Fruit fly (Drosophila melanogaster): ENCODE results near the gene Arl1.
A peak's percentile ranks its signal among the peaks of the same experiment; 100 is the strongest.

Gene Arl1

DNA sequence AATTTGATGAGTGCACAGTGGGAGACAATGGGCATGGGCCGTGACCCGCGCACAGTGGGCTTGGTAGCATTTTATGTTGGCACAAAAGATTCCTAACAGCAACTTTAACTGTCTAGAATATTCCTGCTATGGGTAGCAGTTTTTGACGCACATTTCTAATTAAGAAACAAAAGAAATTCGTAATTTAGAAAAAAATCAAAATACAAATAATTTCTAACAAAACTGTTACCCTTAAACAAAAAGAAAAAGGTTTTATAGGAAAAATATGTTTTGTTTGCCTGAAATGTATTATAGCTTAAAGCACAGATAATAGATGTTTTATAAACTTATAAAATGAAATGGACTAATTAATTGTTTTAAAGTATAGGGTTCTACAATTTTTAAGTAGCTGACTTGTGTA, 34.0 kb downstream of the Arl1 start (continued):
- TF ChIP-seq CG31441 (GFP tag; IDR thresholded peaks at IDR 0.05): 0 out of 2 replicates have a peak, but pooled peaks have one; percentile 16
- TF ChIP-seq corto (GFP tag; optimal IDR thresholded peaks at IDR 0.05): no peak
- TF ChIP-seq phol (tag; optimal IDR thresholded peaks at IDR 0.05): peak; percentile 26
- no peak for TF ChIP-seq D19B (GFP tag; optimal IDR thresholded peaks at IDR 0.05)
- peak; percentile 14 for TF ChIP-seq CG15696 (tag; optimal IDR thresholded peaks at IDR 0.05)
- TF ChIP-seq CG14710 (tag; optimal IDR thresholded peaks at IDR 0.05): peak; percentile 60
- no peak for TF ChIP-seq caup (GFP tag; optimal IDR thresholded peaks at IDR 0.05; ENCODE audit: severe bottlenecking)
- TF ChIP-seq CG10979 (tag; optimal IDR thresholded peaks at IDR 0.05): peak; percentile 43
- no peak for TF ChIP-seq br (optimal IDR thresholded peaks at IDR 0.05)
- TF ChIP-seq CG31388 (GFP tag; optimal IDR thresholded peaks at IDR 0.05): no peak
- no peak for TF ChIP-seq ab (GFP tag; optimal IDR thresholded peaks at IDR 0.05)
- no peak for TF ChIP-seq CG8478 (optimal IDR thresholded peaks at IDR 0.05)
- TF ChIP-seq CG2712 (tag; optimal IDR thresholded peaks at IDR 0.05): peak; percentile 43
- TF ChIP-seq B-H2 (GFP tag; optimal IDR thresholded peaks at IDR 0.05): no peak
- TF ChIP-seq CkIIα-i1 (GFP tag; IDR thresholded peaks at IDR 0.05): no peak
- peak; percentile 54 for TF ChIP-seq CG18262 (tag; optimal IDR thresholded peaks at IDR 0.05)
- TF ChIP-seq Gug (GFP tag; IDR thresholded peaks at IDR 0.05): 0 out of 4 replicates have a peak, but pooled peaks have one; percentile 12
- TF ChIP-seq CG13894 (tag; optimal IDR thresholded peaks at IDR 0.05): no peak
- peak; percentile 23 for TF ChIP-seq CG9727 (GFP tag; optimal IDR thresholded peaks at IDR 0.05)
- TF ChIP-seq CG11504 (tag; optimal IDR thresholded peaks at IDR 0.05): peak; percentile 17
- peak; percentile 15 for TF ChIP-seq CG7556 (GFP tag; optimal IDR thresholded peaks at IDR 0.05)
- TF ChIP-seq CG17912 (GFP tag; optimal IDR thresholded peaks at IDR 0.05): no peak
- TF ChIP-seq Six4 (GFP tag; optimal IDR thresholded peaks at IDR 0.05): no peak
- peak; percentile 14 for TF ChIP-seq CG12391 (tag; optimal IDR thresholded peaks at IDR 0.05)
- peak; percentile 1 for TF ChIP-seq CG8388 (GFP tag; optimal IDR thresholded peaks at IDR 0.05)
- TF ChIP-seq MESR4 (GFP tag; optimal IDR thresholded peaks at IDR 0.05): no peak
- TF ChIP-seq NFAT (GFP tag; IDR thresholded peaks at IDR 0.05): no peak
- TF ChIP-seq CG11085 (GFP tag; IDR thresholded peaks at IDR 0.05): no peak
- no peak for TF ChIP-seq chn (GFP tag; optimal IDR thresholded peaks at IDR 0.05)
- no peak for TF ChIP-seq Asciz (GFP tag; optimal IDR thresholded peaks at IDR 0.05)
- no peak for TF ChIP-seq CG15514 (GFP tag; optimal IDR thresholded peaks at IDR 0.05)
- TF ChIP-seq Adf1 (GFP tag; IDR thresholded peaks at IDR 0.05): no peak
- peak; percentile 36 for TF ChIP-seq Xrp1 (GFP tag; IDR thresholded peaks at IDR 0.05)
- TF ChIP-seq CG17328 (GFP tag; IDR thresholded peaks at IDR 0.05): no peak
- TF ChIP-seq CG31224 (GFP tag; IDR thresholded peaks at IDR 0.05): no peak
- TF ChIP-seq D19A (tag; optimal IDR thresholded peaks at IDR 0.05): peak; percentile 29
- no peak for TF ChIP-seq z (GFP tag; IDR thresholded peaks at IDR 0.05)
- no peak for TF ChIP-seq toy (GFP tag; IDR thresholded peaks at IDR 0.05)
- TF ChIP-seq kay (GFP tag; optimal IDR thresholded peaks at IDR 0.05): no peak
- TF ChIP-seq CG3281 (GFP tag; optimal IDR thresholded peaks at IDR 0.05): no peak
- peak; percentile 15 for TF ChIP-seq CG6254 (GFP tag; optimal IDR thresholded peaks at IDR 0.05)
- no peak for TF ChIP-seq hb (GFP tag; IDR thresholded peaks at IDR 0.05; ENCODE audit: partially characterized antibody)
- TF ChIP-seq hkb (optimal IDR thresholded peaks at IDR 0.05): no peak
- TF ChIP-seq hkb (GFP tag; IDR thresholded peaks at IDR 0.05): no peak
- TF ChIP-seq danr (GFP tag; IDR thresholded peaks at IDR 0.05): no peak
- TF ChIP-seq Med (GFP tag): no peak
- no peak for TF ChIP-seq ase (GFP tag; IDR thresholded peaks at IDR 0.05)
- TF ChIP-seq tin (GFP tag; optimal IDR thresholded peaks at IDR 0.05): peak; percentile 3
- TF ChIP-seq CG8765 (GFP tag; IDR thresholded peaks at IDR 0.05): no peak
- no peak for TF ChIP-seq CG9932 (GFP tag; IDR thresholded peaks at IDR 0.05)
- TF ChIP-seq Bgb (GFP tag; IDR thresholded peaks at IDR 0.05; ENCODE audit: partially characterized antibody): no peak
- peak; percentile 11 for TF ChIP-seq dmrt99B (tag; optimal IDR thresholded peaks at IDR 0.05)
